Worm (Caenorhabditis elegans) whole organism, mixed stage, embryonic: ENCODE results near the gene srw-79.

Source experiments
- M03D4.4 ChIP-seq: sonication (generic microtip); optimal IDR thresholded peaks from 2 replicates; lab custom pipeline; 2017; ENCODE audit warnings: mild to moderate bottlenecking, missing genetic modification characterization, missing compliant biosample characterization
- bed-3 ChIP-seq: fragments of 200-800 bp; sonication (Bioruptor generic); optimal IDR thresholded peaks from 3 replicates; lab custom pipeline; 2018; ENCODE audit warnings: mild to moderate bottlenecking, missing genetic modification characterization, moderate library complexity, missing compliant biosample characterization
- blmp-1 ChIP-seq: fragments of 150-350 bp; optimal IDR thresholded peaks from 2 replicates; lab custom pipeline; 2014; ENCODE audit warnings: missing biosample characterization, missing genetic modification characterization
- ceh-39 ChIP-seq: fragments of 150-350 bp; optimal IDR thresholded peaks from 2 replicates; lab custom pipeline; 2014; ENCODE audit warnings: missing biosample characterization, missing genetic modification characterization
- ceh-43 ChIP-seq: fragments of 200-800 bp; sonication (Bioruptor generic); optimal IDR thresholded peaks from 2 replicates; lab custom pipeline; 2018; ENCODE audit warnings: mild to moderate bottlenecking, missing genetic modification characterization, moderate library complexity, missing compliant biosample characterization
- ceh-83 ChIP-seq: fragments of 200-800 bp; sonication (Bioruptor generic); optimal IDR thresholded peaks from 2 replicates; lab custom pipeline; 2018; ENCODE audit warnings: mild to moderate bottlenecking, missing genetic modification characterization, missing compliant biosample characterization
- ces-1 ChIP-seq: fragments of 150-350 bp; optimal IDR thresholded peaks from 2 replicates; lab custom pipeline; 2014; ENCODE audit warnings: missing biosample characterization, missing genetic modification reagents, missing genetic modification characterization
- cnd-1 ChIP-seq: fragments of 200-800 bp; sonication (Bioruptor generic); optimal IDR thresholded peaks from 2 replicates; lab custom pipeline; 2018; ENCODE audit warnings: mild to moderate bottlenecking, missing genetic modification characterization, missing compliant biosample characterization
- drap-1 ChIP-seq: fragments of 200-800 bp; sonication (Bioruptor generic); optimal IDR thresholded peaks from 3 replicates; lab custom pipeline; 2018; ENCODE audit warnings: mild to moderate bottlenecking, missing genetic modification characterization, missing compliant biosample characterization
- elt-1 ChIP-seq: sonication (generic microtip); optimal IDR thresholded peaks from 2 replicates; lab custom pipeline; 2017; ENCODE audit warnings: missing genetic modification characterization, mild to moderate bottlenecking, missing compliant biosample characterization, antibody characterized with exemption, moderate library complexity, borderline replicate concordance; ENCODE audit not compliant: insufficient read depth
- elt-3 ChIP-seq: fragments of 150-350 bp; optimal IDR thresholded peaks from 2 replicates; lab custom pipeline; 2014; ENCODE audit warnings: missing biosample characterization, missing genetic modification characterization
- flh-1 ChIP-seq: fragments of 200-800 bp; sonication (Bioruptor generic); optimal IDR thresholded peaks from 2 replicates; lab custom pipeline; 2018; ENCODE audit warnings: mild to moderate bottlenecking, missing genetic modification characterization, moderate library complexity, missing compliant biosample characterization
- ham-2 ChIP-seq: fragments of 200-800 bp; sonication (Bioruptor generic); optimal IDR thresholded peaks from 2 replicates; lab custom pipeline; 2018; ENCODE audit warnings: mild to moderate bottlenecking, missing genetic modification characterization, missing compliant biosample characterization
- hlh-1 ChIP-seq: fragments of 150-350 bp; optimal IDR thresholded peaks from 2 replicates; lab custom pipeline; 2014; ENCODE audit warnings: missing biosample characterization, missing genetic modification reagents, missing genetic modification characterization
- lin-13 ChIP-seq: fragments of 150-350 bp; optimal IDR thresholded peaks from 2 replicates; lab custom pipeline; 2014; ENCODE audit warnings: missing biosample characterization, missing genetic modification characterization
- lin-32 ChIP-seq: fragments of 200-800 bp; sonication (Bioruptor generic); optimal IDR thresholded peaks from 2 replicates; lab custom pipeline; 2018; ENCODE audit warnings: mild to moderate bottlenecking, missing genetic modification characterization, missing compliant biosample characterization
- lsy-2 ChIP-seq: fragments of 150-350 bp; optimal IDR thresholded peaks from 2 replicates; lab custom pipeline; 2014; ENCODE audit warnings: missing biosample characterization, missing genetic modification characterization
- mab-5 ChIP-seq: fragments of 150-350 bp; optimal IDR thresholded peaks from 2 replicates; lab custom pipeline; 2014; ENCODE audit warnings: missing biosample characterization, missing genetic modification characterization
- mep-1 ChIP-seq: fragments of 150-350 bp; optimal IDR thresholded peaks from 2 replicates; lab custom pipeline; 2017; ENCODE audit warnings: missing biosample characterization, missing genetic modification reagents, missing genetic modification characterization, inconsistent platforms
- mls-2 ChIP-seq: sonication (generic microtip); optimal IDR thresholded peaks from 2 replicates; lab custom pipeline; 2016; ENCODE audit warnings: mild to moderate bottlenecking, missing genetic modification characterization, moderate library complexity, missing compliant biosample characterization
- nhr-12 ChIP-seq: fragments of 150-350 bp; optimal IDR thresholded peaks from 2 replicates; lab custom pipeline; 2014; ENCODE audit warnings: missing biosample characterization, missing genetic modification characterization
- nhr-2 ChIP-seq: fragments of 150-350 bp; optimal IDR thresholded peaks from 2 replicates; lab custom pipeline; 2014; ENCODE audit warnings: missing biosample characterization, missing genetic modification characterization
- nhr-237 ChIP-seq: fragments of 150-350 bp; optimal IDR thresholded peaks from 2 replicates; lab custom pipeline; 2014; ENCODE audit warnings: missing biosample characterization, missing genetic modification characterization
- nhr-28 ChIP-seq: fragments of 150-350 bp; optimal IDR thresholded peaks from 2 replicates; lab custom pipeline; 2014; ENCODE audit warnings: missing biosample characterization, missing genetic modification characterization
- pha-4 ChIP-seq: fragments of 150-350 bp; optimal IDR thresholded peaks from 2 replicates; lab custom pipeline; 2018; ENCODE audit warnings: missing biosample characterization, missing genetic modification reagents, missing genetic modification characterization
- sem-2 ChIP-seq: fragments of 200-800 bp; sonication (Bioruptor generic); optimal IDR thresholded peaks from 2 replicates; lab custom pipeline; 2018; ENCODE audit warnings: mild to moderate bottlenecking, missing genetic modification characterization, missing compliant biosample characterization
- snpc-4 ChIP-seq: fragments of 150-350 bp; optimal IDR thresholded peaks from 2 replicates; lab custom pipeline; 2014; ENCODE audit warnings: missing biosample characterization, missing genetic modification characterization
- sptf-1 ChIP-seq: sonication (generic microtip); optimal IDR thresholded peaks from 2 replicates; lab custom pipeline; 2017; ENCODE audit warnings: mild to moderate bottlenecking, missing genetic modification characterization, moderate library complexity, missing compliant biosample characterization
- tbx-8 ChIP-seq: fragments of 200-800 bp; sonication (Bioruptor generic); optimal IDR thresholded peaks from 2 replicates; lab custom pipeline; 2018; ENCODE audit warnings: mild to moderate bottlenecking, missing genetic modification characterization, moderate library complexity, missing compliant biosample characterization
- unc-120 ChIP-seq: sonication (generic microtip); optimal IDR thresholded peaks from 2 replicates; lab custom pipeline; 2017; ENCODE audit warnings: missing genetic modification characterization, missing compliant biosample characterization; ENCODE audit not compliant: poor library complexity, severe bottlenecking
- unc-39 ChIP-seq: fragments of 150-350 bp; optimal IDR thresholded peaks from 2 replicates; lab custom pipeline; 2014; ENCODE audit warnings: missing biosample characterization, missing genetic modification characterization
- unc-62 ChIP-seq: fragments of 150-350 bp; optimal IDR thresholded peaks from 2 replicates; lab custom pipeline; 2014; ENCODE audit warnings: missing biosample characterization, missing genetic modification reagents, missing genetic modification characterization
- zip-8 ChIP-seq: fragments of 150-350 bp; optimal IDR thresholded peaks from 2 replicates; lab custom pipeline; 2014; ENCODE audit warnings: missing biosample characterization, missing genetic modification characterization
- ztf-11 ChIP-seq: fragments of 150-350 bp; optimal IDR thresholded peaks from 2 replicates; lab custom pipeline; 2014; ENCODE audit warnings: missing biosample characterization, missing genetic modification characterization

Gene srw-79

ce11 chrII:2930499-2930898 is 16.0 kb upstream of the srw-79 start, which contains the start of the genes irld-64 and irld-63:
irld-64 (minus strand) TSS chrII:2930599.
irld-63 (plus strand) TSS chrII:2930728.
- no peak for TF ChIP-seq blmp-1 (tag; lab: Kevin White, UChicago)
- no peak for TF ChIP-seq ham-2 (GFP tag; lab: Kevin White, UChicago)
- TF ChIP-seq ceh-39 = no peak
- TF ChIP-seq unc-39 (tag; lab: Kevin White, UChicago) = no peak
- no peak for TF ChIP-seq pha-4 (tag; lab: Kevin White, UChicago)
- no peak for TF ChIP-seq unc-62 (GFP tag; lab: Kevin White, UChicago)
- no peak for TF ChIP-seq mab-5 (tag; lab: Kevin White, UChicago)
- no peak for TF ChIP-seq sem-2 (GFP tag; lab: Kevin White, UChicago)
- TF ChIP-seq drap-1 (GFP tag; lab: Kevin White, UChicago) = no peak
- TF ChIP-seq M03D4.4 (tag; lab: Kevin White, UChicago) = no peak
- TF ChIP-seq lin-13 (tag; lab: Kevin White, UChicago) = no peak
- TF ChIP-seq mep-1 (tag; lab: Kevin White, UChicago) = no peak

DNA sequence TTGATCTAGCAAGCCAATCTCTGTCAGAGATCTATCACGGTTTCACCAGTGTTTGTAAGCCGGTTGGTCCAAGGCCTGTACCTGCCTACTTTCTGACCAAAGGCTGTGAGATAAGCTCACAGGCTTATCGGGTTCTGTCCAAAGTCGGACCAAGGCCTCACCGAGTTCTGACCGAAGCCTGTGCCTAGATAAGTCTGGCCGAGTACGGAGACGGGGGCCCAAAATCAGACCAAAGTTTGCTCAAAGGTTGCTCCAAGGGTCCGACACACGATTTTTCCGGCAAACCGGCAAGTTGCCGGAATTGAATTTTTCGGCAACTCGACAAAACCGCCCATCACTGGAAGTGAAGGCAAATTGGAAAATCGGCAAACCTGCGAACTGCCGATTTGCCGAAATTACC is 15.0 kb upstream of the srw-79 start:
- TF ChIP-seq ham-2 (GFP tag; lab: Kevin White, UChicago) (no peak), nhr-12 (tag; lab: Kevin White, UChicago) (no peak), blmp-1 (tag; lab: Kevin White, UChicago) (no peak), snpc-4 (no peak), elt-1 (tag; lab: Kevin White, UChicago) (no peak)

ce11 chrII:2934354-2934753 is 12.2 kb upstream of the srw-79 start, which contains the start of gene irld-67:
irld-67 (minus strand) TSS chrII:2934454.
- TF ChIP-seq M03D4.4 (tag; lab: Kevin White, UChicago) (no peak), cnd-1 (no peak), ztf-11 (tag; lab: Kevin White, UChicago) (no peak), elt-1 (tag; lab: Kevin White, UChicago) (no peak), hlh-1 (tag; lab: Kevin White, UChicago) (no peak), lin-13 (tag; lab: Kevin White, UChicago) (no peak), nhr-2 (tag; lab: Kevin White, UChicago) (no peak), lin-32 (GFP tag; lab: Kevin White, UChicago) (no peak), ces-1 (GFP tag; lab: Kevin White, UChicago) (no peak), zip-8 (no peak), tbx-8 (GFP tag; lab: Kevin White, UChicago) (no peak), blmp-1 (tag; lab: Kevin White, UChicago) (no peak), ceh-43 (GFP tag; lab: Kevin White, UChicago) (no peak), ceh-83 (GFP tag; lab: Kevin White, UChicago) (no peak), nhr-28 (tag; lab: Kevin White, UChicago) (no peak), sem-2 (GFP tag; lab: Kevin White, UChicago) (no peak), pha-4 (tag; lab: Kevin White, UChicago) (no peak)

ce11 chrII:2937852-2938251 is 8.7 kb upstream of the srw-79 start, which contains the start of gene irld-65:
irld-65 (minus strand) TSS chrII:2937952.
- TF ChIP-seq flh-1 (GFP tag; lab: Kevin White, UChicago) (no peak), snpc-4 (no peak), pha-4 (tag; lab: Kevin White, UChicago) (no peak), nhr-2 (tag; lab: Kevin White, UChicago) (no peak), nhr-12 (tag; lab: Kevin White, UChicago) (no peak), zip-8 (no peak), unc-62 (GFP tag; lab: Kevin White, UChicago) (no peak), drap-1 (GFP tag; lab: Kevin White, UChicago) (no peak), sem-2 (GFP tag; lab: Kevin White, UChicago) (no peak), lin-32 (GFP tag; lab: Kevin White, UChicago) (no peak), mls-2 (tag; lab: Kevin White, UChicago) (no peak), blmp-1 (tag; lab: Kevin White, UChicago) (no peak), elt-3 (tag; lab: Kevin White, UChicago) (no peak), tbx-8 (GFP tag; lab: Kevin White, UChicago) (no peak), sptf-1 (tag; lab: Kevin White, UChicago) (no peak), unc-39 (tag; lab: Kevin White, UChicago) (no peak), ceh-83 (GFP tag; lab: Kevin White, UChicago) (no peak)

ce11 chrII:2939681-2940080 is 6.9 kb upstream of the srw-79 start:
- no peak for TF ChIP-seq unc-120 (tag; lab: Kevin White, UChicago)
- TF ChIP-seq lsy-2 = no peak
- TF ChIP-seq zip-8 = no peak
- no peak for TF ChIP-seq elt-1 (tag; lab: Kevin White, UChicago)
- TF ChIP-seq pha-4 (tag; lab: Kevin White, UChicago) = no peak
- TF ChIP-seq mep-1 (tag; lab: Kevin White, UChicago) = no peak
- no peak for TF ChIP-seq cnd-1
- no peak for TF ChIP-seq ces-1 (GFP tag; lab: Kevin White, UChicago)
- TF ChIP-seq nhr-237 (tag; lab: Kevin White, UChicago) = no peak
- no peak for TF ChIP-seq bed-3 (GFP tag; lab: Kevin White, UChicago)
